Worm (Caenorhabditis elegans) whole organism, midembryonic: Measurements from ENCODE around the gene dnpp-1.

Experiments
- T22C8.4 ChIP-seq: fragments of 200-800 bp; sonication (Bioruptor generic); IDR thresholded peaks from 2 replicates; pipeline ENCODE4 v1.3.6; 2022; ENCODE audit warnings: missing genetic modification characterization, missing compliant biosample characterization
- cog-1 ChIP-seq: sonication (generic microtip); optimal IDR thresholded peaks from 2 replicates; lab custom pipeline; 2016; ENCODE audit warnings: missing genetic modification characterization, missing compliant biosample characterization
- flt-1 ChIP-seq: fragments of 200-800 bp; sonication (Bioruptor generic); IDR thresholded peaks from 2 replicates; pipeline ENCODE4 v1.3.6; 2022; ENCODE audit warnings: missing genetic modification characterization, missing compliant biosample characterization
- klf-2 ChIP-seq: fragments of 200-800 bp; sonication (Bioruptor generic); conservative IDR thresholded peaks from 2 replicates; pipeline ENCODE4 v1.3.6; 2022; ENCODE audit warnings: missing genetic modification reagents, missing genetic modification characterization, missing compliant biosample characterization
- med-1 ChIP-seq: sonication (generic microtip); optimal IDR thresholded peaks from 2 replicates; lab custom pipeline; 2017; ENCODE audit warnings: missing genetic modification characterization, mild to moderate bottlenecking, missing compliant biosample characterization, antibody characterized with exemption, missing genetic modification reagents; ENCODE audit not compliant: insufficient read depth
- ref-1 ChIP-seq: fragments of 200-800 bp; sonication (Bioruptor generic); conservative IDR thresholded peaks from 2 replicates; pipeline ENCODE4 v1.3.6; 2022; ENCODE audit warnings: missing genetic modification reagents, missing genetic modification characterization, missing compliant biosample characterization
- tab-1 ChIP-seq: fragments of 200-800 bp; sonication (Bioruptor generic); IDR thresholded peaks from 2 replicates; pipeline ENCODE4 v1.3.6; 2022; ENCODE audit warnings: missing genetic modification characterization, missing compliant biosample characterization
- ztf-23 ChIP-seq: fragments of 200-800 bp; sonication (Bioruptor generic); IDR thresholded peaks from 2 replicates; pipeline ENCODE4 v1.3.6; 2022; ENCODE audit warnings: missing genetic modification reagents, missing genetic modification characterization, missing compliant biosample characterization
- ztf-29 ChIP-seq: fragments of 200-800 bp; sonication (Bioruptor generic); IDR thresholded peaks from 2 replicates; pipeline ENCODE4 v1.3.6; 2022; ENCODE audit warnings: missing genetic modification reagents, missing genetic modification characterization, missing compliant biosample characterization

DNA sequence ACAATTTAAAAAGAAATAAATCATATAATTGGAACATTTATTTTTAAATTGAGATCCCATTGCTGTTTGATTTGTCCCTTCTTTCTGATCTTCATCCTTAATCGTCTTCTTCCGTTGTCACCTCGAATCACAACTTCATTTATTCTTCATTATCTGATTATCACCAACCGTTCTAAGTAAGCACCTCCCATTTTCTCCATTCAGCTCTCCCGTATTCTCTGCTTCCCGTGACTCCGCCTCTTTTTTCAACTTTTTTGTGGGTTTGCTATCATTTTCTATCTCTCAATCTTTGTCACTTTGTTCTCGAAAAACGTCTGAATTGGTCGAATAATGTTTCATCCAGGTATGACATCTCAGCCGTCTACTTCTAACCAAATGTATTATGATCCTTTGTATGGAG, 47.7 kb downstream of the dnpp-1 start, which contains the start of gene sma-4:
- TF ChIP-seq cog-1 (tag; lab: Kevin White, UChicago) (no peak), flt-1 (GFP tag; lab: Robert Waterston, UW) (no peak), T22C8.4 (no peak), med-1 (no peak), klf-2 (GFP tag; lab: Robert Waterston, UW) (no peak), ztf-23 (GFP tag; lab: Robert Waterston, UW) (no peak), ztf-29 (GFP tag; lab: Robert Waterston, UW) (no peak), ref-1 (GFP tag; lab: Robert Waterston, UW) (no peak), tab-1 (GFP tag; lab: Robert Waterston, UW) (no peak)
